Worm (Caenorhabditis elegans) whole organism, L1 larva: Measurements from ENCODE around the gene clec-80.
A peak's percentile ranks its signal among the peaks of the same experiment; 100 is the strongest.
"Not testable (repeated sequence)": the region's sequence is repeated elsewhere in the genome, so short reads cannot be mapped to it uniquely, and the experiment has no call there.

Experiments used
- C16A3.4 ChIP-seq: fragments of 150-350 bp; optimal IDR thresholded peaks from 2 replicates; lab custom pipeline; 2014; ENCODE audit warnings: missing biosample characterization, missing genetic modification characterization
- Y116A8C.19 ChIP-seq: sonication (generic microtip); optimal IDR thresholded peaks from 2 replicates; lab custom pipeline; 2016; ENCODE audit warnings: missing compliant biosample characterization, missing genetic modification characterization, borderline replicate concordance
- alr-1 ChIP-seq: fragments of 200-800 bp; sonication (Bioruptor generic); optimal IDR thresholded peaks from 2 replicates; lab custom pipeline; 2018; ENCODE audit warnings: borderline replicate concordance, mild to moderate bottlenecking, missing genetic modification characterization, missing compliant biosample characterization
- aly-2 ChIP-seq: fragments of 150-350 bp; optimal IDR thresholded peaks from 2 replicates; lab custom pipeline; 2014; ENCODE audit warnings: missing biosample characterization, missing genetic modification characterization
- ceh-63 ChIP-seq: fragments of 200-800 bp; sonication (Bioruptor generic); optimal IDR thresholded peaks from 2 replicates; lab custom pipeline; 2018; ENCODE audit warnings: mild to moderate bottlenecking, missing genetic modification characterization, missing compliant biosample characterization
- ceh-8 ChIP-seq: fragments of 200-800 bp; sonication (Bioruptor generic); optimal IDR thresholded peaks from 2 replicates; lab custom pipeline; 2018; ENCODE audit warnings: mild to moderate bottlenecking, missing genetic modification characterization, moderate library complexity, missing compliant biosample characterization
- ceh-88 ChIP-seq: fragments of 200-800 bp; sonication (Bioruptor generic); IDR thresholded peaks from 2 replicates; pipeline ENCODE4 v1.3.6; 2022; ENCODE audit warnings: missing genetic modification characterization, missing compliant biosample characterization
- ceh-90 ChIP-seq: sonication (generic microtip); optimal IDR thresholded peaks from 2 replicates; lab custom pipeline; 2016; ENCODE audit warnings: missing genetic modification characterization, missing compliant biosample characterization
- ces-1 ChIP-seq: fragments of 150-350 bp; optimal IDR thresholded peaks from 2 replicates; lab custom pipeline; 2014; ENCODE audit warnings: missing biosample characterization, missing genetic modification reagents, missing genetic modification characterization
- dpl-1 ChIP-seq, 3 experiments: fragments of 150-350 bp in 2 of 3; sonication (generic microtip) in 1 of 3; optimal IDR thresholded peaks; 2 replicates each; lab custom pipeline; 2014 to 2017; ENCODE audit warnings: missing biosample characterization in 3 of 3, missing genetic modification characterization in 3 of 3, missing genetic modification reagents in 3 of 3
- dsc-1 ChIP-seq: sonication (generic microtip); optimal IDR thresholded peaks from 2 replicates; lab custom pipeline; 2016; ENCODE audit warnings: mild to moderate bottlenecking, missing genetic modification characterization, missing compliant biosample characterization
- efl-1 ChIP-seq, 4 experiments: fragments of 150-350 bp; optimal IDR thresholded peaks in 3 of 4; peaks in 1 of 4; 1 replicate in 1 of 4; 2 replicates in 3 of 4; lab custom pipeline; 2014; ENCODE audit warnings: missing biosample characterization in 2 of 4, missing genetic modification characterization in 2 of 4, missing genetic modification reagents in 2 of 4
- egl-27 ChIP-seq, 2 experiments: fragments of 150-350 bp in 1 of 2; sonication (generic microtip); optimal IDR thresholded peaks; 3 replicates each; lab custom pipeline; 2017 to 2018; ENCODE audit warnings: missing biosample characterization in 2 of 2, missing genetic modification characterization in 2 of 2, missing genetic modification reagents in 2 of 2
- fkh-10 ChIP-seq: sonication (generic microtip); optimal IDR thresholded peaks from 2 replicates; lab custom pipeline; 2017; ENCODE audit warnings: missing biosample characterization, missing genetic modification reagents, missing genetic modification characterization
- fkh-4 ChIP-seq: sonication (generic microtip); optimal IDR thresholded peaks from 2 replicates; lab custom pipeline; 2016; ENCODE audit warnings: missing compliant biosample characterization, missing genetic modification characterization, borderline replicate concordance
- fkh-8 ChIP-seq: sonication (generic microtip); optimal IDR thresholded peaks from 2 replicates; lab custom pipeline; 2016; ENCODE audit warnings: mild to moderate bottlenecking, missing genetic modification characterization, missing compliant biosample characterization
- fos-1 ChIP-seq: fragments of 150-350 bp; optimal IDR thresholded peaks from 2 replicates; lab custom pipeline; 2014; ENCODE audit warnings: missing biosample characterization, missing genetic modification characterization
- hlh-17 ChIP-seq: fragments of 200-800 bp; sonication (Bioruptor generic); optimal IDR thresholded peaks from 2 replicates; lab custom pipeline; 2018; ENCODE audit warnings: missing genetic modification characterization, mild to moderate bottlenecking, missing compliant biosample characterization, moderate library complexity, borderline replicate concordance
- isw-1 ChIP-seq: fragments of 200-800 bp; sonication (Bioruptor generic); IDR thresholded peaks from 2 replicates; pipeline ENCODE4 v1.3.6; 2022; ENCODE audit warnings: missing genetic modification characterization, missing compliant biosample characterization
- jun-1 ChIP-seq: fragments of 150-350 bp; optimal IDR thresholded peaks from 2 replicates; lab custom pipeline; 2014; ENCODE audit warnings: missing biosample characterization, missing genetic modification reagents, missing genetic modification characterization
- mab-9 ChIP-seq: fragments of 200-800 bp; sonication (Bioruptor generic); IDR thresholded peaks from 2 replicates; pipeline ENCODE4 v1.3.6; 2022; ENCODE audit warnings: missing genetic modification reagents, missing genetic modification characterization, missing compliant biosample characterization
- mef-2 ChIP-seq: fragments of 150-350 bp; optimal IDR thresholded peaks from 2 replicates; lab custom pipeline; 2014; ENCODE audit warnings: missing biosample characterization, missing genetic modification characterization
- nhr-11 ChIP-seq: fragments of 150-350 bp; optimal IDR thresholded peaks from 2 replicates; lab custom pipeline; 2014; ENCODE audit warnings: missing biosample characterization, missing genetic modification characterization
- nhr-12 ChIP-seq: sonication (generic microtip); optimal IDR thresholded peaks from 2 replicates; lab custom pipeline; 2017; ENCODE audit warnings: missing biosample characterization, missing genetic modification characterization
- nhr-19 ChIP-seq: fragments of 200-800 bp; sonication (Bioruptor generic); conservative IDR thresholded peaks from 2 replicates; pipeline ENCODE4 v1.3.6; 2022; ENCODE audit warnings: missing genetic modification characterization, missing compliant biosample characterization
- nhr-237 ChIP-seq: fragments of 150-350 bp; optimal IDR thresholded peaks from 2 replicates; lab custom pipeline; 2014; ENCODE audit warnings: missing biosample characterization, missing genetic modification characterization
- nhr-76 ChIP-seq: sonication (generic microtip); optimal IDR thresholded peaks from 2 replicates; lab custom pipeline; 2017; ENCODE audit warnings: missing biosample characterization, missing genetic modification characterization
- nhr-77 ChIP-seq: fragments of 150-350 bp; optimal IDR thresholded peaks from 2 replicates; lab custom pipeline; 2014; ENCODE audit warnings: missing biosample characterization, missing genetic modification characterization
- nhr-85 ChIP-seq: sonication (generic microtip); peaks from one replicate; lab custom pipeline; 2016; ENCODE audit warnings: missing genetic modification characterization, inconsistent platforms, missing compliant biosample characterization
- pag-3 ChIP-seq: sonication (generic microtip); optimal IDR thresholded peaks from 2 replicates; lab custom pipeline; 2017; ENCODE audit warnings: missing genetic modification characterization, mild to moderate bottlenecking, missing compliant biosample characterization, antibody characterized with exemption, borderline replicate concordance; ENCODE audit not compliant: insufficient read depth
- rnt-1 ChIP-seq: sonication (generic microtip); optimal IDR thresholded peaks from 2 replicates; lab custom pipeline; 2016; ENCODE audit warnings: mild to moderate bottlenecking, missing genetic modification characterization, moderate library complexity, missing compliant biosample characterization
- skn-1 ChIP-seq: fragments of 150-350 bp; optimal IDR thresholded peaks from 2 replicates; lab custom pipeline; 2014; ENCODE audit warnings: missing biosample characterization, missing genetic modification characterization
- snpc-4 ChIP-seq: fragments of 150-350 bp; optimal IDR thresholded peaks from 2 replicates; lab custom pipeline; 2014; ENCODE audit warnings: missing biosample characterization, missing genetic modification characterization
- snu-23 ChIP-seq: sonication (generic microtip); optimal IDR thresholded peaks from 2 replicates; lab custom pipeline; 2016; ENCODE audit warnings: missing genetic modification characterization, missing compliant biosample characterization
- sptf-1 ChIP-seq: fragments of 150-350 bp; optimal IDR thresholded peaks from 2 replicates; lab custom pipeline; 2014; ENCODE audit warnings: missing biosample characterization, missing genetic modification characterization
- sup-37 ChIP-seq: fragments of 200-800 bp; sonication (Bioruptor generic); optimal IDR thresholded peaks from 2 replicates; lab custom pipeline; 2018; ENCODE audit warnings: mild to moderate bottlenecking, missing genetic modification characterization, missing compliant biosample characterization
- swsn-7 ChIP-seq: sonication (generic microtip); optimal IDR thresholded peaks from 2 replicates; lab custom pipeline; 2016; ENCODE audit warnings: missing genetic modification characterization, missing compliant biosample characterization
- unc-30 ChIP-seq: sonication (generic microtip); optimal IDR thresholded peaks from 2 replicates; lab custom pipeline; 2017; ENCODE audit warnings: missing biosample characterization, missing genetic modification characterization
- unc-86 ChIP-seq: sonication (generic microtip); optimal IDR thresholded peaks from 2 replicates; lab custom pipeline; 2016; ENCODE audit warnings: missing genetic modification characterization, missing compliant biosample characterization
- unc-98 ChIP-seq: fragments of 200-800 bp; sonication (Bioruptor generic); IDR thresholded peaks from 2 replicates; pipeline ENCODE4 v1.3.6; 2022; ENCODE audit warnings: missing genetic modification characterization, missing compliant biosample characterization
- xbp-1 ChIP-seq: sonication (generic microtip); optimal IDR thresholded peaks from 2 replicates; lab custom pipeline; 2016; ENCODE audit warnings: missing genetic modification characterization, missing compliant biosample characterization
- ztf-4 ChIP-seq: fragments of 150-350 bp; optimal IDR thresholded peaks from 2 replicates; lab custom pipeline; 2014; ENCODE audit warnings: missing biosample characterization, missing genetic modification characterization

The clec-80 gene

ce11 chrIV:2775992-2776630, 47.4 kb upstream of the clec-80 start (continued):
- TF ChIP-seq C16A3.4 (tag; lab: Kevin White, UChicago) (no peak), isw-1 (GFP tag; lab: Robert Waterston, UW) (peak; percentile 42; the same call in 1 of the 2 replicates), ceh-63 (GFP tag; lab: Kevin White, UChicago) (no peak), ceh-88 (GFP tag; lab: Robert Waterston, UW) (no peak), dsc-1 (tag; lab: Kevin White, UChicago) (peak; percentile 25), unc-98 (GFP tag; lab: Robert Waterston, UW) (no peak)

- TF ChIP-seq unc-98 (GFP tag; lab: Robert Waterston, UW) (no peak), nhr-85 (tag; lab: Kevin White, UChicago) (peak; percentile 56), unc-86 (tag; lab: Kevin White, UChicago) (no peak)
Observed at ce11 chrIV:2776733-2777132, 46.8 kb upstream of the clec-80 start.

- TF ChIP-seq Y116A8C.19; snpc-4 (tag; lab: Kevin White, UChicago); nhr-77 (tag; lab: Kevin White, UChicago): not testable (repeated sequence)
Observed at ce11 chrIV:2777841-2778240, 45.7 kb upstream of the clec-80 start, which contains the start of gene Y54G2A.72. Gene Y54G2A.72, plus strand, starts transcription at chrIV:2778141.

- TF ChIP-seq fkh-8 (tag; lab: Kevin White, UChicago) (no peak), nhr-12 (tag; lab: Kevin White, UChicago) (no peak), skn-1 (tag; lab: Kevin White, UChicago) (no peak), snu-23 (GFP tag; lab: Kevin White, UChicago) (no peak), swsn-7 (tag; lab: Kevin White, UChicago) (no peak), dpl-1 (GFP tag; optimal IDR thresholded peaks at IDR 0.05; lab: Kevin White, UChicago) (peak in 2 of 3 experiments; percentile 4 to 8), mef-2 (tag; lab: Kevin White, UChicago) (no peak), efl-1 (optimal IDR thresholded peaks at IDR 0.05; lab: Kevin White, UChicago) (peak; percentile 39 to 41), efl-1 (GFP tag; optimal IDR thresholded peaks at IDR 0.05 in 1 of 2; lab: Kevin White, UChicago) (peak; percentile 44 to 55), ceh-88 (GFP tag; lab: Robert Waterston, UW) (no peak), unc-30 (no peak), fkh-4 (tag; lab: Kevin White, UChicago) (no peak), pag-3 (no peak), nhr-76 (tag; lab: Kevin White, UChicago) (no peak)
- TF ChIP-seq, all 84 proteins: peak for 2
Observed at ce11 chrIV:2782793-2783540, 40.6 kb upstream of the clec-80 start, which contains the start of gene Y54G2A.12. Gene Y54G2A.12, minus strand, starts transcription at chrIV:2782843.

- TF ChIP-seq aly-2 = no peak
- TF ChIP-seq ceh-8 (GFP tag; lab: Kevin White, UChicago) = no peak
- no peak for TF ChIP-seq skn-1 (tag; lab: Kevin White, UChicago)
- no peak for TF ChIP-seq nhr-237 (tag; lab: Kevin White, UChicago)
- no peak for TF ChIP-seq sptf-1 (tag; lab: Kevin White, UChicago)
- TF ChIP-seq mef-2 (tag; lab: Kevin White, UChicago) = no peak
- TF ChIP-seq ceh-90 (tag; lab: Kevin White, UChicago) = no peak
- TF ChIP-seq nhr-11 (tag; lab: Kevin White, UChicago) = no peak
- no peak for TF ChIP-seq nhr-19 (GFP tag; lab: Robert Waterston, UW)
- TF ChIP-seq xbp-1 = peak; percentile 29
- no peak for TF ChIP-seq alr-1 (tag; lab: Kevin White, UChicago)
- TF ChIP-seq ceh-63 (GFP tag; lab: Kevin White, UChicago) = no peak
- TF ChIP-seq ztf-4 (tag; lab: Kevin White, UChicago) = no peak
- no peak for TF ChIP-seq rnt-1 (tag; lab: Kevin White, UChicago)
- peak; percentile 27 for TF ChIP-seq isw-1 (GFP tag; lab: Robert Waterston, UW)
- no peak for TF ChIP-seq mab-9 (GFP tag; lab: Robert Waterston, UW)
- TF ChIP-seq jun-1 = no peak
- no peak for TF ChIP-seq egl-27 (tag; optimal IDR thresholded peaks at IDR 0.05; lab: Kevin White, UChicago)
- TF ChIP-seq ces-1 = no peak
- TF ChIP-seq fos-1 (tag; lab: Kevin White, UChicago) = no peak
- TF ChIP-seq hlh-17 (GFP tag; lab: Kevin White, UChicago) = no peak
- no peak for TF ChIP-seq fkh-10 (GFP tag; lab: Kevin White, UChicago)
- no peak for TF ChIP-seq unc-30
- TF ChIP-seq sup-37 (GFP tag; lab: Kevin White, UChicago) = no peak
Observed at ce11 chrIV:2785057-2785456, 38.5 kb upstream of the clec-80 start.
